Fruit fly (Drosophila melanogaster) whole organism, embryonic: ENCODE measurements around the gene CG5516.

ENCODE experiments used
- Antp ChIP-seq: fragments of 200-800 bp; sonication (Bioruptor generic); optimal IDR thresholded peaks from 3 replicates; lab custom pipeline; 2016; ENCODE audit warnings: missing biosample characterization, missing genetic modification characterization
- BtbVII ChIP-seq: fragments of 200-800 bp; sonication (Bioruptor generic); optimal IDR thresholded peaks from 3 replicates; lab custom pipeline; 2017; ENCODE audit warnings: missing biosample characterization, mild to moderate bottlenecking, missing genetic modification characterization
- CG1024 ChIP-seq: fragments of 200-800 bp; sonication (Bioruptor generic); IDR thresholded peaks from 2 replicates; pipeline ENCODE4 v1.3.6; 2022; ENCODE audit warnings: missing biosample characterization, missing genetic modification characterization
- CG11723 ChIP-seq: fragments of 200-800 bp; sonication (Bioruptor generic); optimal IDR thresholded peaks from 2 replicates; lab custom pipeline; 2017; ENCODE audit warnings: missing biosample characterization, mild to moderate bottlenecking, missing genetic modification characterization
- CG12659 ChIP-seq: fragments of 200-800 bp; sonication (Bioruptor generic); optimal IDR thresholded peaks from 3 replicates; lab custom pipeline; 2017; ENCODE audit warnings: mild to moderate bottlenecking, missing biosample characterization, missing genetic modification reagents, missing genetic modification characterization
- CG12769 ChIP-seq: fragments of 200-800 bp; sonication (Bioruptor generic); optimal IDR thresholded peaks from 2 replicates; lab custom pipeline; 2019; ENCODE audit warnings: missing biosample characterization, mild to moderate bottlenecking, missing genetic modification characterization, moderate library complexity
- CG14860 ChIP-seq: fragments of 200-800 bp; sonication (Bioruptor generic); IDR thresholded peaks from 3 replicates; pipeline ENCODE4 v1.3.6; 2022; ENCODE audit warnings: missing biosample characterization, missing genetic modification characterization; ENCODE audit not compliant: partially characterized antibody
- CG15601 ChIP-seq: fragments of 200-800 bp; sonication (Bioruptor generic); optimal IDR thresholded peaks from 3 replicates; lab custom pipeline; 2019; ENCODE audit warnings: missing biosample characterization, mild to moderate bottlenecking, missing genetic modification characterization, moderate library complexity
- CG16813 ChIP-seq: fragments of 200-800 bp; sonication (Bioruptor generic); IDR thresholded peaks from 3 replicates; pipeline ENCODE4 v1.3.6; 2022; ENCODE audit warnings: missing biosample characterization, missing genetic modification characterization; ENCODE audit not compliant: partially characterized antibody
- CG17802 ChIP-seq: fragments of 200-800 bp; sonication (Bioruptor generic); optimal IDR thresholded peaks from 2 replicates; lab custom pipeline; 2018; ENCODE audit warnings: missing biosample characterization, mild to moderate bottlenecking, missing genetic modification characterization, moderate library complexity
- CG1792 ChIP-seq: fragments of 200-800 bp; sonication (Bioruptor generic); optimal IDR thresholded peaks from 2 replicates; lab custom pipeline; 2016; ENCODE audit warnings: missing biosample characterization, missing genetic modification characterization
- CG33213 ChIP-seq: fragments of 200-800 bp; sonication (Bioruptor generic); optimal IDR thresholded peaks from 3 replicates; lab custom pipeline; 2016; ENCODE audit warnings: missing biosample characterization, missing genetic modification characterization
- CG34422 ChIP-seq: fragments of 200-800 bp; sonication (Bioruptor generic); IDR thresholded peaks from 3 replicates; pipeline ENCODE4 v1.3.6; 2022; ENCODE audit warnings: missing biosample characterization, missing genetic modification characterization
- CG4404 ChIP-seq: fragments of 200-800 bp; sonication (Bioruptor generic); IDR thresholded peaks from 2 replicates; pipeline ENCODE4 v1.3.6; 2022; ENCODE audit warnings: missing biosample characterization, missing genetic modification characterization
- CG4617 ChIP-seq: fragments of 200-800 bp; sonication (Bioruptor generic); optimal IDR thresholded peaks from 3 replicates; lab custom pipeline; 2016; ENCODE audit warnings: missing biosample characterization, missing genetic modification characterization, borderline replicate concordance
- CG6854 ChIP-seq: fragments of 200-800 bp; sonication (Bioruptor generic); optimal IDR thresholded peaks from 3 replicates; lab custom pipeline; 2017; ENCODE audit warnings: missing biosample characterization, mild to moderate bottlenecking, missing genetic modification characterization
- CG7745 ChIP-seq: fragments of 200-800 bp; sonication (Bioruptor generic); optimal IDR thresholded peaks from 2 replicates; lab custom pipeline; 2018; ENCODE audit warnings: missing biosample characterization, mild to moderate bottlenecking, missing genetic modification characterization, moderate library complexity
- CG7839 ChIP-seq: fragments of 200-800 bp; sonication (Bioruptor generic); optimal IDR thresholded peaks from 3 replicates; lab custom pipeline; 2018; ENCODE audit warnings: missing biosample characterization, mild to moderate bottlenecking, missing genetic modification characterization, moderate library complexity
- CG7987 ChIP-seq: fragments of 200-800 bp; sonication (Bioruptor generic); optimal IDR thresholded peaks from 2 replicates; lab custom pipeline; 2018; ENCODE audit warnings: missing biosample characterization, mild to moderate bottlenecking, missing genetic modification characterization, moderate library complexity
- CG8388 ChIP-seq: fragments of 200-800 bp; sonication (Bioruptor generic); optimal IDR thresholded peaks from 2 replicates; lab custom pipeline; 2019; ENCODE audit warnings: missing biosample characterization, mild to moderate bottlenecking, missing genetic modification characterization, moderate library complexity
- CG9932 ChIP-seq: fragments of 200-800 bp; sonication (Bioruptor generic); IDR thresholded peaks from 2 replicates; pipeline ENCODE4 v1.3.6; 2022; ENCODE audit warnings: missing biosample characterization, missing genetic modification characterization
- Dref ChIP-seq: fragments of 200-800 bp; sonication (Bioruptor generic); IDR thresholded peaks from 2 replicates; pipeline ENCODE4 v1.3.6; 2022; ENCODE audit warnings: missing biosample characterization, missing genetic modification characterization
- Eip74EF ChIP-seq, 2 experiments: fragments of 200-800 bp in 1 of 2; fragments of >200 bp in 1 of 2; sonication (Bioruptor generic) in 1 of 2; optimal IDR thresholded peaks; 2 replicates each; lab custom pipeline; 2017 to 2019; ENCODE audit warnings: missing biosample characterization in 2 of 2, missing genetic modification characterization in 2 of 2, mild to moderate bottlenecking in 1 of 2, moderate library complexity in 1 of 2
- HHEX ChIP-seq: fragments of 200-800 bp; sonication (Bioruptor generic); optimal IDR thresholded peaks from 3 replicates; lab custom pipeline; 2017; ENCODE audit warnings: missing biosample characterization, mild to moderate bottlenecking, missing genetic modification characterization, missing genetic modification reagents
- HLH54F ChIP-seq: fragments of 200-800 bp; sonication (Bioruptor generic); optimal IDR thresholded peaks from 3 replicates; lab custom pipeline; 2016; ENCODE audit warnings: missing biosample characterization, missing genetic modification characterization
- Hey ChIP-seq: fragments of 200-800 bp; sonication (Bioruptor generic); optimal IDR thresholded peaks from 3 replicates; lab custom pipeline; 2018; ENCODE audit warnings: missing biosample characterization, mild to moderate bottlenecking, missing genetic modification characterization
- Hsf ChIP-seq: fragments of 200-800 bp; sonication (Bioruptor generic); optimal IDR thresholded peaks from 3 replicates; lab custom pipeline; 2016; ENCODE audit warnings: missing biosample characterization, missing genetic modification characterization
- Mes4 ChIP-seq: fragments of 200-800 bp; sonication (Bioruptor generic); optimal IDR thresholded peaks from 2 replicates; lab custom pipeline; 2016; ENCODE audit warnings: missing biosample characterization, missing genetic modification characterization
- Trl ChIP-seq, 3 experiments: fragments of >200 bp in 2 of 3; fragments of 200-800 bp in 1 of 3; sonication (Bioruptor generic) in 1 of 3; optimal IDR thresholded peaks; 2 replicates in 1 of 3; 3 replicates in 2 of 3; lab custom pipeline; 2016 to 2017; ENCODE audit warnings: missing biosample characterization in 1 of 3, missing genetic modification characterization in 1 of 3
- cg ChIP-seq: fragments of 200-800 bp; sonication (Bioruptor generic); optimal IDR thresholded peaks from 3 replicates; lab custom pipeline; 2019; ENCODE audit warnings: missing biosample characterization, mild to moderate bottlenecking, missing genetic modification characterization, moderate library complexity
- da ChIP-seq: fragments of 200-800 bp; sonication (Bioruptor generic); optimal IDR thresholded peaks from 2 replicates; lab custom pipeline; 2016; ENCODE audit warnings: missing biosample characterization, missing genetic modification characterization
- disco-r ChIP-seq: fragments of 200-800 bp; sonication (Bioruptor generic); optimal IDR thresholded peaks from 2 replicates; lab custom pipeline; 2016; ENCODE audit warnings: missing biosample characterization, missing genetic modification characterization
- dm ChIP-seq: fragments of 200-800 bp; sonication (Bioruptor generic); optimal IDR thresholded peaks from 3 replicates; lab custom pipeline; 2016; ENCODE audit warnings: missing biosample characterization, missing genetic modification characterization
- dysf ChIP-seq: fragments of 200-800 bp; sonication (Bioruptor generic); IDR thresholded peaks from 3 replicates; pipeline ENCODE4 v1.3.6; 2022; ENCODE audit warnings: missing biosample characterization, missing genetic modification characterization
- fd3F ChIP-seq: fragments of 200-800 bp; sonication (Bioruptor generic); optimal IDR thresholded peaks from 2 replicates; lab custom pipeline; 2018; ENCODE audit warnings: missing biosample characterization, mild to moderate bottlenecking, missing genetic modification characterization, moderate library complexity
- grau ChIP-seq: fragments of 200-800 bp; optimal IDR thresholded peaks from 3 replicates; lab custom pipeline; 2019; ENCODE audit warnings: missing biosample characterization, mild to moderate bottlenecking, missing genetic modification characterization, moderate library complexity
- grn ChIP-seq: fragments of 200-800 bp; sonication (Bioruptor generic); optimal IDR thresholded peaks from 3 replicates; lab custom pipeline; 2017; ENCODE audit warnings: missing biosample characterization, missing genetic modification characterization
- hb ChIP-seq: fragments of 200-800 bp; sonication (Bioruptor generic); IDR thresholded peaks from 3 replicates; pipeline ENCODE4 v1.3.6; 2022; ENCODE audit warnings: missing biosample characterization, missing genetic modification characterization; ENCODE audit not compliant: partially characterized antibody
- hth ChIP-seq: fragments of >200 bp; optimal IDR thresholded peaks from 2 replicates; lab custom pipeline; 2017; ENCODE audit warnings: inconsistent platforms
- insv ChIP-seq, 2 experiments: fragments of 200-800 bp; sonication (Bioruptor generic); optimal IDR thresholded peaks; 3 replicates each; lab custom pipeline; 2016 to 2018; ENCODE audit warnings: missing biosample characterization in 2 of 2, missing genetic modification characterization in 2 of 2
- lab ChIP-seq: fragments of 200-800 bp; sonication (Bioruptor generic); optimal IDR thresholded peaks from 3 replicates; lab custom pipeline; 2017; ENCODE audit warnings: missing biosample characterization, missing genetic modification characterization, mild to moderate bottlenecking, moderate library complexity, missing genetic modification reagents
- lbe ChIP-seq: fragments of 200-800 bp; sonication (Bioruptor generic); optimal IDR thresholded peaks from 2 replicates; lab custom pipeline; 2016; ENCODE audit warnings: missing biosample characterization, mild to moderate bottlenecking, missing genetic modification characterization
- maf-S ChIP-seq: fragments of 200-800 bp; sonication (Bioruptor generic); optimal IDR thresholded peaks from 2 replicates; lab custom pipeline; 2016; ENCODE audit warnings: missing biosample characterization, missing genetic modification characterization
- org-1 ChIP-seq: fragments of 200-800 bp; sonication (Bioruptor generic); optimal IDR thresholded peaks from 2 replicates; lab custom pipeline; 2017; ENCODE audit warnings: missing biosample characterization, missing genetic modification characterization
- phol ChIP-seq: fragments of 200-800 bp; sonication (Bioruptor generic); optimal IDR thresholded peaks from 3 replicates; lab custom pipeline; 2018; ENCODE audit warnings: missing biosample characterization, mild to moderate bottlenecking, missing genetic modification characterization, moderate library complexity
- scrt ChIP-seq: fragments of 200-800 bp; sonication (Bioruptor generic); optimal IDR thresholded peaks from 2 replicates; lab custom pipeline; 2018; ENCODE audit warnings: missing biosample characterization, mild to moderate bottlenecking, missing genetic modification characterization, moderate library complexity
- sens ChIP-seq: fragments of 200-800 bp; sonication (Bioruptor generic); peaks from one replicate; lab custom pipeline; 2016; ENCODE audit warnings: missing biosample characterization, missing genetic modification characterization
- sima ChIP-seq: fragments of 200-800 bp; sonication (Bioruptor generic); optimal IDR thresholded peaks from 2 replicates; lab custom pipeline; 2016; ENCODE audit warnings: missing biosample characterization, missing genetic modification characterization
- yki ChIP-seq: fragments of >200 bp; optimal IDR thresholded peaks from 3 replicates; lab custom pipeline; 2018
- zen2 ChIP-seq: fragments of 200-800 bp; sonication (Bioruptor generic); IDR thresholded peaks from 3 replicates; pipeline ENCODE4 v1.3.6; 2022; ENCODE audit warnings: missing biosample characterization, missing genetic modification characterization; ENCODE audit not compliant: partially characterized antibody

CG5516 gene

dm6 chr3R:15984483-15985118 is 20.9 kb downstream of the CG5516 start (continued):
- TF ChIP-seq Mes4 (GFP tag; lab: Kevin White, UChicago): no peak
- no peak for TF ChIP-seq Dref (GFP tag; lab: Robert Waterston, UW)
- no peak for TF ChIP-seq CG33213 (GFP tag; lab: Kevin White, UChicago)
- TF ChIP-seq CG14860 (GFP tag; lab: Robert Waterston, UW): no peak
- TF ChIP-seq maf-S: no peak
- peak; percentile 52 for TF ChIP-seq CG15601
- TF ChIP-seq lbe (GFP tag; lab: Kevin White, UChicago): no peak
- TF ChIP-seq CG7987 (GFP tag; lab: Kevin White, UChicago): no peak
- peak; percentile 60 for TF ChIP-seq dysf
- peak; percentile 4 for TF ChIP-seq scrt (GFP tag; lab: Kevin White, UChicago)
- no peak for TF ChIP-seq CG9932
- no peak for TF ChIP-seq HLH54F (GFP tag; lab: Kevin White, UChicago)
- no peak for TF ChIP-seq hb (GFP tag; lab: Robert Waterston, UW)
- TF ChIP-seq disco-r (GFP tag; lab: Kevin White, UChicago): no peak
- peak; percentile 59 for TF ChIP-seq CG12769 (tag; lab: Kevin White, UChicago)
- no peak for TF ChIP-seq CG1024
- no peak for TF ChIP-seq CG1792 (GFP tag; lab: Kevin White, UChicago)
- peak; percentile 70 for TF ChIP-seq phol (tag; lab: Kevin White, UChicago)
- TF ChIP-seq dm (GFP tag; lab: Kevin White, UChicago): no peak
- TF ChIP-seq CG8388 (GFP tag; lab: Kevin White, UChicago): peak; percentile 44
- no peak for TF ChIP-seq Trl (optimal IDR thresholded peaks at IDR 0.05; lab: Kevin White, UChicago)
- no peak for TF ChIP-seq Trl (GFP tag; optimal IDR thresholded peaks at IDR 0.05; lab: Kevin White, UChicago)
- TF ChIP-seq CG11723 (GFP tag; lab: Kevin White, UChicago): no peak
- no peak for TF ChIP-seq da (GFP tag; lab: Kevin White, UChicago)
- peak; percentile 42; the same call in 1 of the 3 replicates for TF ChIP-seq CG34422 (GFP tag; lab: Robert Waterston, UW)
- no peak for TF ChIP-seq HHEX (GFP tag; lab: Kevin White, UChicago)
- TF ChIP-seq lab (GFP tag; lab: Kevin White, UChicago): peak; percentile 55
- no peak for TF ChIP-seq CG17802 (tag; lab: Kevin White, UChicago)
- no peak for TF ChIP-seq CG6854
- peak; percentile 66 for TF ChIP-seq CG7839 (tag; lab: Kevin White, UChicago)
- TF ChIP-seq sens (GFP tag; lab: Kevin White, UChicago): peak; percentile 91
- TF ChIP-seq insv (GFP tag; optimal IDR thresholded peaks at IDR 0.05; lab: Kevin White, UChicago): no peak
- peak; percentile 19 for TF ChIP-seq org-1
- no peak for TF ChIP-seq grn
- TF ChIP-seq CG7745 (tag; lab: Kevin White, UChicago): no peak
- peak; percentile 43 for TF ChIP-seq Hsf (GFP tag; lab: Kevin White, UChicago)
- TF ChIP-seq zen2 (GFP tag; lab: Robert Waterston, UW): no peak
- no peak for TF ChIP-seq Hey
- no peak for TF ChIP-seq CG4617
- TF ChIP-seq sima: no peak
- TF ChIP-seq Antp (GFP tag; lab: Kevin White, UChicago): no peak
- TF ChIP-seq CG12659: peak; percentile 39
- TF ChIP-seq CG4404 (GFP tag; lab: Robert Waterston, UW): no peak
- peak; percentile 68 for TF ChIP-seq grau (tag; lab: Kevin White, UChicago)
- TF ChIP-seq cg (GFP tag; lab: Kevin White, UChicago): no peak
- TF ChIP-seq BtbVII: no peak
- TF ChIP-seq fd3F (GFP tag; lab: Kevin White, UChicago): no peak
- TF ChIP-seq Eip74EF (GFP tag; optimal IDR thresholded peaks at IDR 0.05; lab: Kevin White, UChicago): peak in 1 of 2 experiments; percentile 4
- no peak for TF ChIP-seq CG16813 (GFP tag; lab: Robert Waterston, UW)
- no peak for TF ChIP-seq hth (lab: Kevin White, UChicago)
- TF ChIP-seq yki (lab: Kevin White, UChicago): no peak
